Worm (Caenorhabditis elegans): ENCODE results near the gene cpz-2.
A peak's percentile ranks its signal among the peaks of the same experiment; 100 is the strongest.

The cpz-2 gene

DNA sequence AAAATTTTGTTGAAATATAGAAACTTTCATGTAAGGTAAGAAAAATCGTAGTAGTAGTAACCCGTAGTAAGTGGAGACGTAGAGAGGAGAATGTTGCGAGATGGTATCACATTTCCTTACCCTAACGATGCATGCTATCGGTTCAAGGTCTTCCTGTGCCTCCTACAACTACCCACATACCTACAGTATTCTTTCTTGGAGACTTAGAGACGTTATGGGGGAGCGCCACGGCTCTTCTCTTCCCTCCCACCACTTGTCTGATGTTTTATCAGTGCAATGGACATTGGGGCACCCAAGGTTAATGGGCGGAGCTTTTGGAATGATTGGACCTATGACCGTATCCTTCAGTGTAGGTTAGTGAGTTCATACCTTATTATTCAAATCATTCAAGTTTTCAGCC lies 9.9 kb downstream of the cpz-2 start (continued):
- TF ChIP-seq gmeb-1 (tag; optimal IDR thresholded peaks at IDR 0.05) (peak; percentile 17), ZK546.5 (tag; optimal IDR thresholded peaks at IDR 0.05) (no peak), unc-39 (tag; optimal IDR thresholded peaks at IDR 0.05) (no peak), unc-62 (GFP tag; optimal IDR thresholded peaks at IDR 0.05) (no peak), ceh-82 (tag; optimal IDR thresholded peaks at IDR 0.05) (no peak), crh-2 (tag; optimal IDR thresholded peaks at IDR 0.05) (no peak), skn-1 (tag; optimal IDR thresholded peaks at IDR 0.05) (no peak), mdl-1 (tag; optimal IDR thresholded peaks at IDR 0.05) (no peak), lin-11 (tag; optimal IDR thresholded peaks at IDR 0.05) (no peak), nhr-6 (tag; optimal IDR thresholded peaks at IDR 0.05) (no peak), ztf-4 (tag; optimal IDR thresholded peaks at IDR 0.05) (no peak), lsy-2 (tag; optimal IDR thresholded peaks at IDR 0.05) (peak in 1 of 2 experiments; percentile 18), ceh-16 (tag; optimal IDR thresholded peaks at IDR 0.05) (peak; percentile 59)

ce11 chrV:13391378-13392258 lies 10.6 kb downstream of the cpz-2 start, which contains the start of gene somi-1:
somi-1 (minus strand) TSS chrV:13391395.
- no peak for TF ChIP-seq mbf-1 (tag; optimal IDR thresholded peaks at IDR 0.05)
- peak; percentile 56 for TF ChIP-seq egl-27 (tag; optimal IDR thresholded peaks at IDR 0.05)
- no peak for TF ChIP-seq ztf-4 (tag; optimal IDR thresholded peaks at IDR 0.05)
- peak; percentile 8 for TF ChIP-seq fos-1 (tag; optimal IDR thresholded peaks at IDR 0.05)
- TF ChIP-seq nhr-25 (tag; optimal IDR thresholded peaks at IDR 0.05): peak; percentile 71
- TF ChIP-seq ztf-1 (GFP tag; conservative IDR thresholded peaks at IDR 0.05): no peak
- peak; percentile 28 for TF ChIP-seq nhr-21 (tag; optimal IDR thresholded peaks at IDR 0.05)
- peak; percentile 15 for TF ChIP-seq C34F6.9 (tag; optimal IDR thresholded peaks at IDR 0.05)
- TF ChIP-seq gmeb-1 (tag; optimal IDR thresholded peaks at IDR 0.05): no peak
- TF ChIP-seq unc-62 (GFP tag; optimal IDR thresholded peaks at IDR 0.05): no peak
- peak; percentile 1 for TF ChIP-seq lin-13 (GFP tag; optimal IDR thresholded peaks at IDR 0.05)
- TF ChIP-seq dmd-4 (tag; optimal IDR thresholded peaks at IDR 0.05): no peak
- peak; percentile 78 for TF ChIP-seq sma-9 (GFP tag; optimal IDR thresholded peaks at IDR 0.05)
- TF ChIP-seq sma-9 (tag; optimal IDR thresholded peaks at IDR 0.05): no peak
- no peak for TF ChIP-seq nhr-237 (tag; optimal IDR thresholded peaks at IDR 0.05)
- no peak for TF ChIP-seq zag-1 (tag; optimal IDR thresholded peaks at IDR 0.05)
- TF ChIP-seq F13H6.1 (tag; optimal IDR thresholded peaks at IDR 0.05): peak; percentile 32
- TF ChIP-seq nhr-6 (tag; optimal IDR thresholded peaks at IDR 0.05): no peak
- no peak for TF ChIP-seq sma-3 (GFP tag; optimal IDR thresholded peaks at IDR 0.05)
- TF ChIP-seq elt-3 (tag; optimal IDR thresholded peaks at IDR 0.05): no peak
- no peak for TF ChIP-seq aly-2 (tag; optimal IDR thresholded peaks at IDR 0.05)
- no peak for TF ChIP-seq skn-1 (tag; optimal IDR thresholded peaks at IDR 0.05)
- TF ChIP-seq unc-39 (tag; optimal IDR thresholded peaks at IDR 0.05): no peak
- no peak for TF ChIP-seq nhr-23 (tag; optimal IDR thresholded peaks at IDR 0.05)
- TF ChIP-seq snpc-4 (tag; optimal IDR thresholded peaks at IDR 0.05): no peak
- TF ChIP-seq blmp-1 (tag; optimal IDR thresholded peaks at IDR 0.05; ENCODE audit: insufficient read depth): peak; percentile 96
- TF ChIP-seq Y55F3AM.14 (GFP tag; optimal IDR thresholded peaks at IDR 0.05): no peak
- TF ChIP-seq lin-39 (tag; optimal IDR thresholded peaks at IDR 0.05): no peak
- no peak for TF ChIP-seq ZK546.5 (tag; optimal IDR thresholded peaks at IDR 0.05)

- TF ChIP-seq mab-5 (tag; optimal IDR thresholded peaks at IDR 0.05): no peak
- no peak for TF ChIP-seq skn-1 (tag; optimal IDR thresholded peaks at IDR 0.05)
- TF ChIP-seq ceh-82 (tag; optimal IDR thresholded peaks at IDR 0.05): no peak
- TF ChIP-seq nhr-6 (tag; optimal IDR thresholded peaks at IDR 0.05): no peak
- no peak for TF ChIP-seq lin-13 (GFP tag; optimal IDR thresholded peaks at IDR 0.05)
- no peak for TF ChIP-seq elt-3 (tag; optimal IDR thresholded peaks at IDR 0.05)
- TF ChIP-seq sma-9 (GFP tag; optimal IDR thresholded peaks at IDR 0.05): peak; percentile 2
- no peak for TF ChIP-seq sma-9 (tag; optimal IDR thresholded peaks at IDR 0.05)
- TF ChIP-seq ama-1 (optimal IDR thresholded peaks at IDR 0.05): no peak
- TF ChIP-seq nhr-12 (tag; optimal IDR thresholded peaks at IDR 0.05): no peak
- TF ChIP-seq sem-4 (tag; optimal IDR thresholded peaks at IDR 0.05): no peak
- TF ChIP-seq ztf-4 (tag; optimal IDR thresholded peaks at IDR 0.05): no peak
- TF ChIP-seq ceh-16 (tag; optimal IDR thresholded peaks at IDR 0.05): no peak
- TF ChIP-seq alr-1 (tag; optimal IDR thresholded peaks at IDR 0.05): no peak
- no peak for TF ChIP-seq zag-1 (tag; optimal IDR thresholded peaks at IDR 0.05)
- no peak for TF ChIP-seq ztf-11 (tag; optimal IDR thresholded peaks at IDR 0.05)
- TF ChIP-seq sma-3 (GFP tag; optimal IDR thresholded peaks at IDR 0.05): peak; percentile 5
- no peak for TF ChIP-seq dmd-4 (tag; optimal IDR thresholded peaks at IDR 0.05)
- no peak for TF ChIP-seq nhr-11 (tag; optimal IDR thresholded peaks at IDR 0.05)
- TF ChIP-seq unc-55 (GFP tag; optimal IDR thresholded peaks at IDR 0.05): no peak
- TF ChIP-seq nhr-237 (tag; optimal IDR thresholded peaks at IDR 0.05): no peak
- no peak for TF ChIP-seq nhr-21 (tag; optimal IDR thresholded peaks at IDR 0.05)
- no peak for TF ChIP-seq lin-39 (tag; optimal IDR thresholded peaks at IDR 0.05)
- TF ChIP-seq R02D3.7 (tag; optimal IDR thresholded peaks at IDR 0.05): no peak
- TF ChIP-seq nhr-77 (tag; optimal IDR thresholded peaks at IDR 0.05): no peak
- no peak for TF ChIP-seq snpc-4 (tag; optimal IDR thresholded peaks at IDR 0.05)
- TF ChIP-seq elt-1 (tag; optimal IDR thresholded peaks at IDR 0.05): no peak
- TF ChIP-seq lsy-2 (tag; optimal IDR thresholded peaks at IDR 0.05): peak in 1 of 2 experiments; percentile 13
- TF ChIP-seq egl-27 (tag; optimal IDR thresholded peaks at IDR 0.05): no peak
- peak; percentile 56 for TF ChIP-seq Y55F3AM.14 (GFP tag; optimal IDR thresholded peaks at IDR 0.05)
- no peak for TF ChIP-seq nhr-23 (tag; optimal IDR thresholded peaks at IDR 0.05)
These were observed 12.4 kb downstream of the cpz-2 start for ce11 chrV:13393333-13393803.

All from whole organism, L2 larva.